Fruit fly (Drosophila melanogaster) whole organism, prepupa: ENCODE results near the gene CG11696.

ENCODE experiments used
- CG11902 ChIP-seq: fragments of 200-800 bp; sonication (Bioruptor generic); optimal IDR thresholded peaks from 3 replicates; lab custom pipeline; 2016; ENCODE audit warnings: missing biosample characterization, missing genetic modification characterization
- Gug ChIP-seq: fragments of 200-800 bp; sonication (Bioruptor generic); IDR thresholded peaks from 2 replicates; pipeline ENCODE4 v1.3.6; 2022; ENCODE audit warnings: missing biosample characterization, missing genetic modification characterization
- Sox15 ChIP-seq: fragments of 200-800 bp; sonication (Bioruptor generic); optimal IDR thresholded peaks from 3 replicates; lab custom pipeline; 2016; ENCODE audit warnings: missing biosample characterization, missing genetic modification characterization
- ss ChIP-seq, 2 experiments: fragments of 200-800 bp; sonication (Bioruptor generic); optimal IDR thresholded peaks; 2 replicates in 1 of 2; 3 replicates in 1 of 2; lab custom pipeline; 2017 to 2018; ENCODE audit warnings: mild to moderate bottlenecking in 2 of 2, missing biosample characterization in 2 of 2, missing genetic modification characterization in 2 of 2, moderate library complexity in 1 of 2

DNA sequence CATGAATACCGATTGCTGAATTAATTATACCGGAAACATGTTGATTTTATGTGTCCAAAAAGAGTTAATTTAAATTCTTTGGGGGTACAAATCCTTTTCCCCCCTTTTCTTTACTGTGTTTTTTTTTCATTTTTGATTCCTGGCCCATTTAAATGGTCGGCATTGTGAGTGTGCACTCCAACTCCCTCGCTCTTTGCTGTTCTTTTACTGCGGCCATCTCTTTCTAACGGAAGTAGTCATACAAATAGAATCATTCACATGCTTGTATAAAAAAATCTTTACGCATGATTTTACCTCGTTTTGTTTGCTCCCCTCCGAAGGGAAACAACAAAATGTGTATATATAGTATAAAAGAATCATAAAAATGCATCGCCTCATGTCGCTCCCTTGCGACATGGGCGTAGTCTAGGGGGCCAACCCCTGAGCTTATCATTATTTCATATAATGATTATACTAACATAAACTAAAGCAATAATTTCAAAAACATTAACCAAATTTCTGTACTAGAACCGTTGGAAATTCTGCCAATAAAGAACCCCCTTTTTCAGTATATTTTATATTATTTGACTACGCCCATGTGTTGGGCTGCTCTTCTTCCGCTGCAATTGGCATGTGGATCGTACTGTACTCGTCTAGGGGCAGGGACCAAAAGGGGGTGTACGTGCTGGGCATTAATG is 45.4 kb upstream of the CG11696 start:
- peak; percentile 67 to 82 for TF ChIP-seq ss (GFP tag; optimal IDR thresholded peaks at IDR 0.05; lab: Kevin White, UChicago)
- TF ChIP-seq CG11902 (GFP tag; lab: Kevin White, UChicago): peak; percentile 4
- peak; percentile 45 for TF ChIP-seq Gug
- no peak for TF ChIP-seq Sox15 (GFP tag; lab: Kevin White, UChicago)
